Fruit fly (Drosophila melanogaster): ENCODE measurements around the gene trk.
A peak's percentile ranks its signal among the peaks of the same experiment; 100 is the strongest.

Gene trk

DNA sequence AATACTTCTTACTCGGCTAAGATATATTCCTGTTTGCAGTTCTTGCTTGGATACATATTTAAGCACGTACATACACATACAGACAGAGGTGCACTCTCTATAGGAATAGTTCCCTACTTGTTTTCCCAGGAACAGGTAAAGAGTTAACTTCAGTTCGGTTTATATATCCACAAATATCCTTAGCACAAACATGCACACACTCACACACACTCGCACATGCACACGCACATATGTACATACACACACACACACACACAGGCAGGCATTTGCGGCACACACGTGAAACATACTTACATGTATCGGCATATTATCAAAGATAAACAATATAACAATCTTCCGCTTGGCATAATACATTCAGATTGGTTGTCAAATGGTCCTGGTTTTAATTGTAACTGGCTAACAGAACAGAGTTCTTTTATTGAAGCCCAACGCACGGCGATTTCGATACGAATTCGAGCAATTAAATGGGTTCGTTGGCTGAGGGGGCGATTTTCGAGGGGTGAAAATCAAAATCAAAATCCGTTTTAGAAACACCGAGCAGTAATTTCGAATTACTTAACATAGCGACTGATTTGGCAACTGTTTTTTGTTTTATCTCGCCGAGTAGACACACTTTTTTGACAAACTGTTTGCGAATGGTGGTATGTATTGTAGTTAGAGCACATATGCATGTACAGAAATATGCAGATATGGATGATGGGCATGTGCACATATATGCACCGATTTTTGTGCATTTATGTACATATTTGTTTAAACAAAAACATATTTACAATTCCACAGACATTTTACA lies 12.0 kb downstream of the trk start:
- TF ChIP-seq woc (GFP tag; optimal IDR thresholded peaks at IDR 0.05) (no peak), HLH106 (tag; optimal IDR thresholded peaks at IDR 0.05) (no peak), Dfd (GFP tag; optimal IDR thresholded peaks at IDR 0.05) (peak; percentile 93), Dif (GFP tag; optimal IDR thresholded peaks at IDR 0.05; ENCODE audit: partially characterized antibody) (no peak), dmrt93B (GFP tag; optimal IDR thresholded peaks at IDR 0.05) (no peak), pan (optimal IDR thresholded peaks at IDR 0.05) (no peak), N (GFP tag; optimal IDR thresholded peaks at IDR 0.05) (peak; percentile 52), rgr (GFP tag; optimal IDR thresholded peaks at IDR 0.05) (no peak), Jra (GFP tag; optimal IDR thresholded peaks at IDR 0.05) (no peak), ey (GFP tag; optimal IDR thresholded peaks at IDR 0.05) (peak; percentile 9), jim (GFP tag; optimal IDR thresholded peaks at IDR 0.05) (no peak), Abd-B (GFP tag; optimal IDR thresholded peaks at IDR 0.05) (no peak)

DNA sequence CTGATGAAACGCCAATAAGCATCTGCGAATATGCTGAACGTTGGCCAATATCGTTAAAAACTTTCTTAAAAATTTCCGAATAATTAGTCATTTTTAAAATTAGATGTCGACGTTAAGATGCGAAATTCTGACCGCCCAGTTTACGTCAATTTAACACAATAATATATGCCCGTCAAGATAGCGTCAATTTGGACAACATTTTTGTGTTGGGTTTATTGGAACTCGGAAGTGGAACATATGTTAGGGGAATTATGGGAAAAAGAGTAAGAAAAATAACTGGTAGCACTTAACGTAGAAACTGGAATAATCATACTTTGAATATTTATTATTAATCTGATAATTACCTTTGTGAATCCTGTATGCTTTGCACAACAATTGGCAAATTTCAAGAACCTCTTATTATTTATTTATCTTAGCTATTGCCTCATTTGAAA lies 16.4 kb downstream of the trk start, which contains the start of gene CG5676:
Gene CG5676 (minus strand): TSS at position 167 of the 434 bp plus-strand sequence.
- TF ChIP-seq woc (GFP tag; optimal IDR thresholded peaks at IDR 0.05) (peak; percentile 41), pan (optimal IDR thresholded peaks at IDR 0.05) (no peak), Sp1 (GFP tag; optimal IDR thresholded peaks at IDR 0.05) (no peak), sage (GFP tag; optimal IDR thresholded peaks at IDR 0.05) (peak; percentile 40)

DNA sequence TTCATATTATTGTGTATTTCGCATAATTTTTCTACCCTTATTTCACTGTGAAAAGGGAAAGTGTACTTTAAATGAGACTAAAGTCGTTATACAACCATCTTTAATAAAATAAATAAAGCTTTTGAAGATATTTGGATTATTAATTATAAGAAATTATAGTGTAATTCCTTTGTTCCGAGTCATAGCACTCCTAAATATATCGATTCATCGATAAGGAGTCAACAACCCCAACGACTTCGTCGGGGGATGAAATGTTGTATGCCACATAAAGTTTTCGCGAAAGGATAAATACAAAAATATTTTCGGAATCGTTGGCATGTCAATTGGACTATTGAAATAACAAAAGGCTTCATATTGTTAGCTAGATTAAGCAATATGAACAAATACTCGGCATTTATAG lies 20.5 kb downstream of the trk start, which contains the start of gene Ror:
Gene Ror (plus strand): TSS at position 252 of the 400 bp plus-strand sequence.
- TF ChIP-seq Sp1 (GFP tag; optimal IDR thresholded peaks at IDR 0.05): no peak
- TF ChIP-seq GATAd (GFP tag; optimal IDR thresholded peaks at IDR 0.05): no peak
- TF ChIP-seq Mio (GFP tag; optimal IDR thresholded peaks at IDR 0.05): no peak
- no peak for TF ChIP-seq Myc (optimal IDR thresholded peaks at IDR 0.05)
- TF ChIP-seq pan (optimal IDR thresholded peaks at IDR 0.05): no peak
- no peak for TF ChIP-seq usp (GFP tag; optimal IDR thresholded peaks at IDR 0.05)
- no peak for TF ChIP-seq sage (GFP tag; optimal IDR thresholded peaks at IDR 0.05)
- no peak for TF ChIP-seq Hr78 (GFP tag; optimal IDR thresholded peaks at IDR 0.05)
- no peak for TF ChIP-seq psq (GFP tag; optimal IDR thresholded peaks at IDR 0.05)
- no peak for TF ChIP-seq dsf (GFP tag; optimal IDR thresholded peaks at IDR 0.05; ENCODE audit: borderline replicate concordance)
- no peak for TF ChIP-seq jim (GFP tag; optimal IDR thresholded peaks at IDR 0.05)
- no peak for TF ChIP-seq Dfd (GFP tag; optimal IDR thresholded peaks at IDR 0.05)

- TF ChIP-seq Hr83 (GFP tag; optimal IDR thresholded peaks at IDR 0.05; ENCODE audit: poor library complexity, severe bottlenecking) (no peak), Myc (optimal IDR thresholded peaks at IDR 0.05) (no peak), brk (GFP tag; optimal IDR thresholded peaks at IDR 0.05) (no peak), tai (GFP tag; optimal IDR thresholded peaks at IDR 0.05) (peak; percentile 60), jim (GFP tag; optimal IDR thresholded peaks at IDR 0.05) (peak; percentile 71), pan (optimal IDR thresholded peaks at IDR 0.05) (no peak), Jra (GFP tag; optimal IDR thresholded peaks at IDR 0.05) (peak; percentile 32), usp (GFP tag; optimal IDR thresholded peaks at IDR 0.05) (no peak), Dif (GFP tag; optimal IDR thresholded peaks at IDR 0.05; ENCODE audit: partially characterized antibody) (no peak), CrebA (GFP tag; optimal IDR thresholded peaks at IDR 0.05; ENCODE audit: borderline replicate concordance) (no peak)
Observed at dm6 chr2L:10250441-10250847, 21.7 kb downstream of the trk start, which contains the start of the genes bsk and CG31717. Gene bsk, minus strand, starts transcription at chr2L:10250501. Gene CG31717, plus strand, starts transcription at chr2L:10250737.

dm6 chr2L:10249655-10250202 lies 22.4 kb downstream of the trk start:
- TF ChIP-seq usp (GFP tag; optimal IDR thresholded peaks at IDR 0.05) (no peak), Rel (GFP tag; optimal IDR thresholded peaks at IDR 0.05) (no peak), Rel (tag; optimal IDR thresholded peaks at IDR 0.05) (peak; percentile 7)

- TF ChIP-seq CG9705 (GFP tag; optimal IDR thresholded peaks at IDR 0.05) (no peak), Hr83 (GFP tag; optimal IDR thresholded peaks at IDR 0.05; ENCODE audit: poor library complexity, severe bottlenecking) (peak; percentile 4), dmrt93B (GFP tag; optimal IDR thresholded peaks at IDR 0.05) (no peak), CrebA (GFP tag; optimal IDR thresholded peaks at IDR 0.05; ENCODE audit: borderline replicate concordance) (no peak), Myc (optimal IDR thresholded peaks at IDR 0.05) (peak; percentile 38), fru (GFP tag; optimal IDR thresholded peaks at IDR 0.05) (no peak), HLH106 (tag; optimal IDR thresholded peaks at IDR 0.05) (no peak), lola (GFP tag; optimal IDR thresholded peaks at IDR 0.05) (no peak), woc (GFP tag; optimal IDR thresholded peaks at IDR 0.05) (no peak), Dfd (GFP tag; optimal IDR thresholded peaks at IDR 0.05) (no peak), Jra (GFP tag; optimal IDR thresholded peaks at IDR 0.05) (peak; percentile 22), pan (optimal IDR thresholded peaks at IDR 0.05) (no peak), rgr (GFP tag; optimal IDR thresholded peaks at IDR 0.05) (no peak), sv (GFP tag; optimal IDR thresholded peaks at IDR 0.05) (no peak), usp (GFP tag; optimal IDR thresholded peaks at IDR 0.05) (no peak), Dif (GFP tag; optimal IDR thresholded peaks at IDR 0.05; ENCODE audit: partially characterized antibody) (no peak), ey (GFP tag; optimal IDR thresholded peaks at IDR 0.05) (no peak), Rel (GFP tag; optimal IDR thresholded peaks at IDR 0.05) (no peak), Rel (tag; optimal IDR thresholded peaks at IDR 0.05) (peak; percentile 18), foxo (GFP tag; optimal IDR thresholded peaks at IDR 0.05) (no peak)
Observed at dm6 chr2L:10246785-10247190, 25.3 kb downstream of the trk start, which contains the start of gene chico. Gene chico, minus strand, starts transcription at chr2L:10247078.
